Worm (Caenorhabditis elegans): Measurements from ENCODE around the gene taf-10.
A peak's percentile ranks its signal among the peaks of the same experiment; 100 is the strongest.

DNA sequence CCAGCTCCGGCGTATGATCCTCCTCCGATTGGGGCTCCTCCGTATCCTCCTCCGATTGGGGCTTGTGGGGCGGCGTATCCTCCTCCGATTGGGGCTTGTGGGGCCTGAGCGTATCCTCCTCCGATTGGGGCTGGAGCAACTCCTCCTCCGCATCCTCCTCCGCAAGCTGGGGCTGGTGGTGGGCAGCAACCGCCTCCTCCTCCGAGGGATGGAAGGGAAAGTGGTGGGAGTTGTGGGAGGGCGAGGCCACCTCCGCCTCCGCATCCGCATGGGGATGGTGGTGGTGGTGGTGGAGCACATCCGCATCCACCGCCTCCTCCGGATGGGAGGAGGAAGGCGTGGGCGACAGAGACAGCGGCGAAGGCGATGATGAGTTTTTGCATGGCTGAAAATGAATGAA lies 39.0 kb upstream of the taf-10 start, which contains the start of gene F41F3.3:
- no peak for TF ChIP-seq tbx-11 (GFP tag; IDR thresholded peaks at IDR 0.05)
- TF ChIP-seq ama-1 (optimal IDR thresholded peaks at IDR 0.05), result no peak
- peak; percentile 47 for TF ChIP-seq aly-1 (tag; optimal IDR thresholded peaks at IDR 0.05)
- TF ChIP-seq ceh-13 (GFP tag; optimal IDR thresholded peaks at IDR 0.05), result no peak
- TF ChIP-seq hnd-1 (tag; optimal IDR thresholded peaks at IDR 0.05), result no peak
- TF ChIP-seq hmg-4 (GFP tag; optimal IDR thresholded peaks at IDR 0.05), result peak; percentile 33
- TF ChIP-seq F13C5.2 (tag; optimal IDR thresholded peaks at IDR 0.05), result no peak
- TF ChIP-seq hmbx-1 (tag; optimal IDR thresholded peaks at IDR 0.05), result no peak
- no peak for TF ChIP-seq ceh-36 (tag; optimal IDR thresholded peaks at IDR 0.05)
- TF ChIP-seq flt-1 (GFP tag; IDR thresholded peaks at IDR 0.05), result no peak
- no peak for TF ChIP-seq sea-1 (GFP tag; conservative IDR thresholded peaks at IDR 0.05)
- peak; percentile 76 for TF ChIP-seq scrt-1 (GFP tag; IDR thresholded peaks at IDR 0.05)
- no peak for TF ChIP-seq tra-4 (tag; optimal IDR thresholded peaks at IDR 0.05)
